Fruit fly (Drosophila melanogaster) whole organism, embryonic: ENCODE results near the gene CG17321.

Experiments used
- CG10147 ChIP-seq: fragments of 200-800 bp; sonication (Bioruptor generic); optimal IDR thresholded peaks from 2 replicates; lab custom pipeline; 2019; ENCODE audit warnings: missing biosample characterization, mild to moderate bottlenecking, missing genetic modification characterization, moderate library complexity
- CG10366 ChIP-seq: fragments of 200-800 bp; sonication (Bioruptor generic); IDR thresholded peaks from 2 replicates; pipeline ENCODE4 v1.3.6; 2022; ENCODE audit warnings: missing biosample characterization, missing genetic modification characterization
- CG11093 ChIP-seq: fragments of 200-800 bp; sonication (Bioruptor generic); IDR thresholded peaks from 3 replicates; pipeline ENCODE4 v1.3.6; 2022; ENCODE audit warnings: missing biosample characterization, missing genetic modification characterization
- CG1233 ChIP-seq: fragments of 200-800 bp; sonication (Bioruptor generic); optimal IDR thresholded peaks from 4 replicates; lab custom pipeline; 2018; ENCODE audit warnings: missing biosample characterization, mild to moderate bottlenecking, missing genetic modification characterization
- CG12744 ChIP-seq: fragments of 200-800 bp; sonication (Bioruptor generic); optimal IDR thresholded peaks from 2 replicates; lab custom pipeline; 2016; ENCODE audit warnings: missing biosample characterization, missing genetic modification characterization
- CG13296 ChIP-seq: fragments of 200-800 bp; sonication (Bioruptor generic); optimal IDR thresholded peaks from 3 replicates; lab custom pipeline; 2018; ENCODE audit warnings: missing biosample characterization, mild to moderate bottlenecking, missing genetic modification characterization
- CG14710 ChIP-seq: fragments of 200-800 bp; sonication (Bioruptor generic); optimal IDR thresholded peaks from 3 replicates; lab custom pipeline; 2019; ENCODE audit warnings: missing biosample characterization, mild to moderate bottlenecking, missing genetic modification characterization, moderate library complexity
- CG16815 ChIP-seq: fragments of 200-800 bp; sonication (Bioruptor generic); optimal IDR thresholded peaks from 3 replicates; lab custom pipeline; 2017; ENCODE audit warnings: missing biosample characterization, mild to moderate bottlenecking, missing genetic modification characterization
- CG2120 ChIP-seq: fragments of 200-800 bp; sonication (Bioruptor generic); optimal IDR thresholded peaks from 3 replicates; lab custom pipeline; 2016; ENCODE audit warnings: missing biosample characterization, missing genetic modification characterization
- CG2712 ChIP-seq: fragments of 200-800 bp; optimal IDR thresholded peaks from 3 replicates; lab custom pipeline; 2019; ENCODE audit warnings: missing biosample characterization, mild to moderate bottlenecking, missing genetic modification characterization, moderate library complexity
- CG2875 ChIP-seq: fragments of 200-800 bp; sonication (Bioruptor generic); optimal IDR thresholded peaks from 2 replicates; lab custom pipeline; 2017; ENCODE audit warnings: missing biosample characterization, mild to moderate bottlenecking, missing genetic modification characterization, missing genetic modification reagents
- CG30431 ChIP-seq: fragments of 200-800 bp; sonication (Bioruptor generic); optimal IDR thresholded peaks from 2 replicates; lab custom pipeline; 2017; ENCODE audit warnings: missing biosample characterization, missing genetic modification characterization
- CG32767 ChIP-seq: fragments of 200-800 bp; sonication (Bioruptor generic); IDR thresholded peaks from 2 replicates; pipeline ENCODE4 v1.3.6; 2022; ENCODE audit warnings: missing biosample characterization, missing genetic modification characterization
- CG3847 ChIP-seq: fragments of 200-800 bp; sonication (Bioruptor generic); IDR thresholded peaks from 2 replicates; pipeline ENCODE4 v1.3.6; 2022; ENCODE audit warnings: missing biosample characterization, missing genetic modification characterization
- CG3995 ChIP-seq: fragments of 200-800 bp; sonication (Bioruptor generic); optimal IDR thresholded peaks from 3 replicates; lab custom pipeline; 2016; ENCODE audit warnings: missing biosample characterization, missing genetic modification characterization
- CG7372 ChIP-seq: fragments of 200-800 bp; sonication (Bioruptor generic); IDR thresholded peaks from 2 replicates; pipeline ENCODE4 v1.3.6; 2022; ENCODE audit warnings: missing biosample characterization, missing genetic modification characterization
- CG8944 ChIP-seq: fragments of 200-800 bp; sonication (Bioruptor generic); optimal IDR thresholded peaks from 3 replicates; lab custom pipeline; 2016; ENCODE audit warnings: missing biosample characterization, missing genetic modification characterization
- CG9437 ChIP-seq: fragments of 200-800 bp; sonication (Bioruptor generic); optimal IDR thresholded peaks from 2 replicates; lab custom pipeline; 2018; ENCODE audit warnings: missing biosample characterization, mild to moderate bottlenecking, missing genetic modification characterization
- E2f1 ChIP-seq: fragments of 200-800 bp; sonication (Bioruptor generic); IDR thresholded peaks from 2 replicates; pipeline ENCODE4 v1.3.6; 2022; ENCODE audit warnings: missing biosample characterization, missing genetic modification characterization
- GATAe ChIP-seq: fragments of 200-800 bp; sonication (Bioruptor generic); conservative IDR thresholded peaks from 2 replicates; pipeline ENCODE4 v1.3.6; 2022; ENCODE audit warnings: missing biosample characterization, missing genetic modification characterization
- Jarid2 ChIP-seq: fragments of 200-800 bp; sonication (Bioruptor generic); optimal IDR thresholded peaks from 3 replicates; lab custom pipeline; 2017; ENCODE audit warnings: mild to moderate bottlenecking, missing biosample characterization, missing genetic modification reagents, missing genetic modification characterization
- Kr ChIP-seq: fragments of 200-800 bp; sonication (Bioruptor generic); optimal IDR thresholded peaks from 2 replicates; lab custom pipeline; 2017; ENCODE audit warnings: missing biosample characterization, mild to moderate bottlenecking, missing genetic modification characterization
- Oli ChIP-seq: fragments of 200-800 bp; sonication (Bioruptor generic); optimal IDR thresholded peaks from 2 replicates; lab custom pipeline; 2018; ENCODE audit warnings: missing biosample characterization, mild to moderate bottlenecking, missing genetic modification characterization, moderate library complexity
- Tbp ChIP-seq: fragments of >200 bp; optimal IDR thresholded peaks from 2 replicates; lab custom pipeline; 2018; ENCODE audit warnings: missing biosample characterization, missing genetic modification characterization
- Trl ChIP-seq, 3 experiments: fragments of >200 bp in 2 of 3; fragments of 200-800 bp in 1 of 3; sonication (Bioruptor generic) in 1 of 3; optimal IDR thresholded peaks; 2 replicates in 1 of 3; 3 replicates in 2 of 3; lab custom pipeline; 2016 to 2017; ENCODE audit warnings: missing biosample characterization in 1 of 3, missing genetic modification characterization in 1 of 3
- abd-A ChIP-seq: fragments of 200-800 bp; sonication (Bioruptor generic); optimal IDR thresholded peaks from 3 replicates; lab custom pipeline; 2019; ENCODE audit warnings: missing biosample characterization, mild to moderate bottlenecking, missing genetic modification characterization, moderate library complexity
- bbx ChIP-seq: fragments of 200-800 bp; sonication (Bioruptor generic); IDR thresholded peaks from 2 replicates; pipeline ENCODE4 v1.3.6; 2022; ENCODE audit warnings: missing biosample characterization, missing genetic modification characterization; ENCODE audit not compliant: partially characterized antibody
- btn ChIP-seq: fragments of 200-800 bp; sonication (Bioruptor generic); optimal IDR thresholded peaks from 2 replicates; lab custom pipeline; 2016; ENCODE audit warnings: missing biosample characterization, missing genetic modification characterization
- cad ChIP-seq: fragments of >200 bp; optimal IDR thresholded peaks from 2 replicates; lab custom pipeline; 2017; ENCODE audit warnings: missing biosample characterization, missing genetic modification characterization
- croc ChIP-seq: fragments of 200-800 bp; sonication (Bioruptor generic); conservative IDR thresholded peaks from 3 replicates; pipeline ENCODE4 v1.3.6; 2022; ENCODE audit warnings: missing biosample characterization, missing genetic modification characterization
- da ChIP-seq: fragments of 200-800 bp; sonication (Bioruptor generic); optimal IDR thresholded peaks from 2 replicates; lab custom pipeline; 2016; ENCODE audit warnings: missing biosample characterization, missing genetic modification characterization
- danr ChIP-seq: fragments of 200-800 bp; sonication (Bioruptor generic); IDR thresholded peaks from 2 replicates; pipeline ENCODE4 v1.3.6; 2022; ENCODE audit warnings: missing biosample characterization, missing genetic modification characterization
- exex ChIP-seq: fragments of 200-800 bp; sonication (Bioruptor generic); optimal IDR thresholded peaks from 4 replicates; lab custom pipeline; 2018; ENCODE audit warnings: missing biosample characterization, mild to moderate bottlenecking, missing genetic modification characterization, moderate library complexity
- eyg ChIP-seq: fragments of 200-800 bp; sonication (Bioruptor generic); optimal IDR thresholded peaks from 3 replicates; lab custom pipeline; 2016; ENCODE audit warnings: missing biosample characterization, missing genetic modification characterization
- fd3F ChIP-seq: fragments of 200-800 bp; sonication (Bioruptor generic); optimal IDR thresholded peaks from 2 replicates; lab custom pipeline; 2018; ENCODE audit warnings: missing biosample characterization, mild to moderate bottlenecking, missing genetic modification characterization, moderate library complexity
- fd64A ChIP-seq: fragments of 200-800 bp; sonication (Bioruptor generic); optimal IDR thresholded peaks from 3 replicates; lab custom pipeline; 2018; ENCODE audit warnings: missing biosample characterization, mild to moderate bottlenecking, missing genetic modification characterization
- fd96Cb ChIP-seq: fragments of 200-800 bp; sonication (Bioruptor generic); optimal IDR thresholded peaks from 2 replicates; lab custom pipeline; 2018; ENCODE audit warnings: missing biosample characterization, mild to moderate bottlenecking, missing genetic modification characterization, moderate library complexity
- gfzf ChIP-seq: fragments of 200-800 bp; sonication (Bioruptor generic); optimal IDR thresholded peaks from 2 replicates; lab custom pipeline; 2016; ENCODE audit warnings: missing biosample characterization, mild to moderate bottlenecking, missing genetic modification characterization, moderate library complexity
- hb ChIP-seq: fragments of 200-800 bp; sonication (Bioruptor generic); IDR thresholded peaks from 3 replicates; pipeline ENCODE4 v1.3.6; 2022; ENCODE audit warnings: missing biosample characterization, missing genetic modification characterization; ENCODE audit not compliant: partially characterized antibody
- her ChIP-seq: fragments of 200-800 bp; sonication (Bioruptor generic); optimal IDR thresholded peaks from 2 replicates; lab custom pipeline; 2016; ENCODE audit warnings: missing biosample characterization, missing genetic modification characterization
- kah ChIP-seq: fragments of 200-800 bp; sonication (Bioruptor generic); optimal IDR thresholded peaks from 2 replicates; lab custom pipeline; 2018; ENCODE audit warnings: missing biosample characterization, mild to moderate bottlenecking, missing genetic modification characterization
- kni ChIP-seq: fragments of 200-800 bp; sonication (Bioruptor generic); optimal IDR thresholded peaks from 3 replicates; lab custom pipeline; 2017; ENCODE audit warnings: mild to moderate bottlenecking, missing biosample characterization, missing genetic modification reagents, missing genetic modification characterization
- oc ChIP-seq: fragments of 200-800 bp; sonication (Bioruptor generic); optimal IDR thresholded peaks from 2 replicates; lab custom pipeline; 2018; ENCODE audit warnings: missing biosample characterization, mild to moderate bottlenecking, missing genetic modification characterization, moderate library complexity
- pan ChIP-seq, 4 experiments: fragments of >200 bp in 3 of 4; fragments of 200-800 bp in 1 of 4; sonication (Bioruptor generic) in 1 of 4; optimal IDR thresholded peaks in 3 of 4; IDR thresholded peaks in 1 of 4; 2 replicates each; pipeline versions ENCODE4 v1.3.6 to Lab custom; 2017 to 2022; ENCODE audit warnings: missing biosample characterization in 2 of 4, missing genetic modification characterization in 2 of 4, mixed read lengths in 1 of 4
- pum ChIP-seq: fragments of 200-800 bp; sonication (Bioruptor generic); optimal IDR thresholded peaks from 2 replicates; lab custom pipeline; 2016; ENCODE audit warnings: missing biosample characterization, missing genetic modification characterization
- sc ChIP-seq, 3 experiments: fragments of >200 bp in 2 of 3; fragments of 200-800 bp in 1 of 3; sonication (Bioruptor generic) in 1 of 3; optimal IDR thresholded peaks; 2 replicates in 2 of 3; 3 replicates in 1 of 3; lab custom pipeline; 2017; ENCODE audit warnings: mild to moderate bottlenecking in 1 of 3, missing biosample characterization in 1 of 3, missing genetic modification characterization in 1 of 3, missing genetic modification reagents in 1 of 3
- wdn ChIP-seq: fragments of 200-800 bp; sonication (Bioruptor generic); IDR thresholded peaks from 2 replicates; pipeline ENCODE4 v1.3.6; 2022; ENCODE audit warnings: missing biosample characterization, missing genetic modification characterization
- wek ChIP-seq: fragments of 200-800 bp; sonication (Bioruptor generic); optimal IDR thresholded peaks from 3 replicates; lab custom pipeline; 2018; ENCODE audit warnings: missing biosample characterization, mild to moderate bottlenecking, missing genetic modification characterization, moderate library complexity
- zfh1 ChIP-seq: fragments of 200-800 bp; sonication (Bioruptor generic); IDR thresholded peaks from 3 replicates; pipeline ENCODE4 v1.3.6; 2022; ENCODE audit warnings: missing biosample characterization, missing genetic modification characterization

The CG17321 gene

DNA sequence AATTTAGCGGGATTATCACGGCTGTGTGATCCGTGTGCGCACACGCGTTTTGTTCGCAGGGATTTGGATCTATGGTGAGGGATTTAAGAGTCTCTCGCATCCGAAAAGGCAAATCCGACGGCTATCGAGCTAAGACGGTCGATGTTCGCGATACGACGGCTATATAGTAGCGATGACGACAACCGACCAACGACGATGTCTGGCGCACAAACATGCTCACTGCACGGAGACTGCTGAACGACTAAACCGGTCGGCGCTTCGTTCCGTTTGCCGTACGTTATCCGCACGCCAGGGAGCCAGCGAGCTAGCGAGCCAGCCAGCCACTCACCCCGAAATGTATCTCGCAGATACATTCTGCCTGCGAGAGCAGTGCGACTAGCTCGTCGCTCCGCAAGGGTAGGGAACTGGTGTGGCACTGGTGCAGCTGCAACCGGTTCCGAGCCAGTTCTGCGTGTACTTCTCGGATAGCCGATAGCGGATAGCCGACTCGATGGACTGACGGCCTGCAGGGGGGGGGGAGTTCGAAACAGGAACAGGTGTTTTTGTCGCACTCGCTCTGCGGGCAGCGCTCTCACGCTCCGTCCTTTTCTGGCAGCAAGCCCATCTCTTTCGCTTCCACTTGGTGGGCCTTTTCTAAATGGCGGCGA is 36.2 kb downstream of the CG17321 start, which contains the start of gene tup (continued):
- no peak for TF ChIP-seq CG11093
- TF ChIP-seq CG16815 (GFP tag; lab: Kevin White, UChicago) = no peak
- no peak for TF ChIP-seq Kr (GFP tag; lab: Kevin White, UChicago)
- TF ChIP-seq croc = no peak
- TF ChIP-seq btn (GFP tag; lab: Kevin White, UChicago) = peak; percentile 0
- TF ChIP-seq pum (GFP tag; lab: Kevin White, UChicago) = no peak
- peak; percentile 26 for TF ChIP-seq fd64A (GFP tag; lab: Kevin White, UChicago)
- peak; percentile 8 for TF ChIP-seq Tbp (GFP tag; lab: Kevin White, UChicago)
- TF ChIP-seq fd3F (GFP tag; lab: Kevin White, UChicago) = no peak
- TF ChIP-seq oc = peak; percentile 29
- no peak for TF ChIP-seq danr (GFP tag; lab: Robert Waterston, UW)
- no peak for TF ChIP-seq pan (optimal IDR thresholded peaks at IDR 0.05; lab: Kevin White, UChicago)
- TF ChIP-seq pan (GFP tag; optimal IDR thresholded peaks at IDR 0.05 in 1 of 2, IDR thresholded peaks at IDR 0.05 in 1 of 2) = no peak
- TF ChIP-seq CG13296 (GFP tag; lab: Kevin White, UChicago) = no peak
- TF ChIP-seq eyg (GFP tag; lab: Kevin White, UChicago) = no peak
- TF ChIP-seq zfh1 (GFP tag; lab: Robert Waterston, UW) = no peak
- peak; percentile 89 for TF ChIP-seq kni (GFP tag; lab: Kevin White, UChicago)
- TF ChIP-seq cad = no peak
- TF ChIP-seq GATAe (GFP tag; lab: Robert Waterston, UW) = no peak
- no peak for TF ChIP-seq gfzf (GFP tag; lab: Kevin White, UChicago)
- no peak for TF ChIP-seq sc (optimal IDR thresholded peaks at IDR 0.05; lab: Kevin White, UChicago)
- peak; percentile 3 for TF ChIP-seq sc (GFP tag; optimal IDR thresholded peaks at IDR 0.05; lab: Kevin White, UChicago)
- peak; percentile 88 for TF ChIP-seq kah (GFP tag; lab: Kevin White, UChicago)
- no peak for TF ChIP-seq CG14710 (tag; lab: Kevin White, UChicago)
- TF ChIP-seq CG2875 (GFP tag; lab: Kevin White, UChicago) = no peak
- peak; percentile 63 for TF ChIP-seq bbx (GFP tag; lab: Robert Waterston, UW)
- TF ChIP-seq wdn = no peak
- no peak for TF ChIP-seq CG7372 (GFP tag; lab: Robert Waterston, UW)
- TF ChIP-seq exex (tag; lab: Kevin White, UChicago) = no peak
- TF ChIP-seq CG1233 (GFP tag; lab: Kevin White, UChicago) = no peak
- TF ChIP-seq Oli = no peak
- TF ChIP-seq CG9437 = no peak
- no peak for TF ChIP-seq CG10366 (GFP tag; lab: Robert Waterston, UW)
- no peak for TF ChIP-seq wek
- TF ChIP-seq E2f1 = no peak
- peak; percentile 72 for TF ChIP-seq CG32767 (GFP tag; lab: Robert Waterston, UW)
- peak; percentile 11 for TF ChIP-seq da (GFP tag; lab: Kevin White, UChicago)
- peak; percentile 2 to 7 for TF ChIP-seq Trl (optimal IDR thresholded peaks at IDR 0.05; lab: Kevin White, UChicago)
- TF ChIP-seq Trl (GFP tag; optimal IDR thresholded peaks at IDR 0.05; lab: Kevin White, UChicago) = no peak
- no peak for TF ChIP-seq CG3995
- peak; percentile 78 for TF ChIP-seq abd-A (tag; lab: Kevin White, UChicago)
- no peak for TF ChIP-seq fd96Cb
- TF ChIP-seq CG10147 (GFP tag; lab: Kevin White, UChicago) = no peak
- TF ChIP-seq CG30431 (GFP tag; lab: Kevin White, UChicago) = no peak
- TF ChIP-seq CG12744 (GFP tag; lab: Kevin White, UChicago) = no peak
- no peak for TF ChIP-seq CG3847 (GFP tag; lab: Robert Waterston, UW)
- TF ChIP-seq hb (GFP tag; lab: Robert Waterston, UW) = no peak
- no peak for TF ChIP-seq CG2120 (GFP tag; lab: Kevin White, UChicago)
- no peak for TF ChIP-seq CG8944 (GFP tag; lab: Kevin White, UChicago)
- peak; percentile 4 for TF ChIP-seq her (GFP tag; lab: Kevin White, UChicago)
- TF ChIP-seq CG2712 (tag; lab: Kevin White, UChicago) = peak; percentile 26
- peak; percentile 91 for TF ChIP-seq Jarid2
